Fruit fly (Drosophila melanogaster): ENCODE measurements around the gene Sirup.

DNA sequence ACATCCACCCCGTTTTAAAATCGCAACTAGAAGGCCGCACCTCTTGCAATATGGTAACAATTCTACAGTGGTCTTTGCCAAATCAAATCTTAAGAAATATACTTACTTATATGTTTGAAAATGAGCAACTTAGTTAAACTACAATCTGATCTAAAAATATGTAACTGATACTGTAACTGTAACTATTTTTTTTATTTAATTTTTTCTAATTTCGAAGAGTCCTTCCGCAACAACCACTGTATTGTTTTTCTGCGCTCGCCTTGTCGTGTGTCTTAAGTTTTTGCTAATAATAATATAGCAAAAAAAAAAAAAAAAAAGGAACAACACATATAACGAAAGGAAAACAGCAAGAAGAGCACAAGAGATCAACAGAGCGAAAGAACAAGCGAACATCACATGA, 27.2 kb upstream of the Sirup start:
- no peak for TF ChIP-seq psq (optimal IDR thresholded peaks at IDR 0.05)
- no peak for TF ChIP-seq Sin3A (optimal IDR thresholded peaks at IDR 0.05)
- TF ChIP-seq h (optimal IDR thresholded peaks at IDR 0.05), result no peak
